Worm (Caenorhabditis elegans): ENCODE data around the gene sdpn-1.

The sdpn-1 gene

DNA sequence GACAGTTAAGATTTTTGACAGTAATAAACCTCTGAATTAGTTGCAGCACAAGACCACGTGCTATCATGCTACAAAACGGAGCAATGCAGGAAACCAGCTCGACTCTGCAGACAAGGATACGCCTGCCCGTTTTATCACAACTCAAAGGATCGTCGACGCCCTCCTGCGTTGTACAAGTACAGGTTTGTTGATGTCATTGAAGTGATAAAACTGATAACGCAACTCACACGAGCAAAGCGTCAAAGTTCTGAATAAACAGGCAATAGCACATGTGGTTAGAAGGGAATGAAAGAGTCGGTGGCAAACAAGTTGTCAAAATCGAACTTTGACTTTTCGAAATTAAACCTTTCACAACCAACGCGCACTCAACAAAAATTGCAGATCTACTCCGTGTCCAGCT, 24.7 kb upstream of the sdpn-1 start (continued):
- TF ChIP-seq unc-55 (GFP tag; optimal IDR thresholded peaks at IDR 0.05) (no peak), snpc-4 (tag; optimal IDR thresholded peaks at IDR 0.05) (no peak), lin-11 (tag; optimal IDR thresholded peaks at IDR 0.05) (no peak)

ce11 chrX:8021609-8022008, 23.6 kb upstream of the sdpn-1 start:
- TF ChIP-seq F13H6.1 (tag; optimal IDR thresholded peaks at IDR 0.05) (peak; percentile 90), dmd-4 (tag; optimal IDR thresholded peaks at IDR 0.05) (no peak), nhr-12 (tag; optimal IDR thresholded peaks at IDR 0.05) (no peak), ztf-4 (tag; optimal IDR thresholded peaks at IDR 0.05) (peak; percentile 86), ztf-11 (tag; optimal IDR thresholded peaks at IDR 0.05) (no peak), ZK546.5 (tag; optimal IDR thresholded peaks at IDR 0.05) (no peak), lin-13 (GFP tag; optimal IDR thresholded peaks at IDR 0.05) (peak; percentile 73), gmeb-1 (tag; optimal IDR thresholded peaks at IDR 0.05) (no peak), mab-5 (tag; optimal IDR thresholded peaks at IDR 0.05) (peak; percentile 77), nhr-25 (tag; optimal IDR thresholded peaks at IDR 0.05) (no peak), nhr-237 (tag; optimal IDR thresholded peaks at IDR 0.05) (no peak), nhr-23 (tag; optimal IDR thresholded peaks at IDR 0.05) (no peak), unc-55 (GFP tag; optimal IDR thresholded peaks at IDR 0.05) (peak; percentile 31), sem-4 (tag; optimal IDR thresholded peaks at IDR 0.05) (peak; percentile 69), nhr-6 (tag; optimal IDR thresholded peaks at IDR 0.05) (peak; percentile 88), elt-1 (tag; optimal IDR thresholded peaks at IDR 0.05) (no peak), R02D3.7 (tag; optimal IDR thresholded peaks at IDR 0.05) (no peak), sma-9 (GFP tag; optimal IDR thresholded peaks at IDR 0.05) (peak; percentile 81), sma-9 (tag; optimal IDR thresholded peaks at IDR 0.05) (no peak), peb-1 (tag; optimal IDR thresholded peaks at IDR 0.05) (no peak), nhr-21 (tag; optimal IDR thresholded peaks at IDR 0.05) (peak; percentile 72), snpc-4 (tag; optimal IDR thresholded peaks at IDR 0.05) (no peak), lsy-2 (tag; optimal IDR thresholded peaks at IDR 0.05) (peak; percentile 34 to 89), skn-1 (tag; optimal IDR thresholded peaks at IDR 0.05) (no peak), nhr-11 (tag; optimal IDR thresholded peaks at IDR 0.05) (no peak), unc-39 (tag; optimal IDR thresholded peaks at IDR 0.05) (no peak), ceh-82 (tag; optimal IDR thresholded peaks at IDR 0.05) (peak; percentile 37), Y55F3AM.14 (GFP tag; optimal IDR thresholded peaks at IDR 0.05) (peak; percentile 98), lin-11 (tag; optimal IDR thresholded peaks at IDR 0.05) (peak; percentile 83), sma-3 (GFP tag; optimal IDR thresholded peaks at IDR 0.05) (peak; percentile 36), mdl-1 (tag; optimal IDR thresholded peaks at IDR 0.05) (peak; percentile 10 to 83), zag-1 (tag; optimal IDR thresholded peaks at IDR 0.05) (peak; percentile 3), fos-1 (tag; optimal IDR thresholded peaks at IDR 0.05) (no peak), ama-1 (optimal IDR thresholded peaks at IDR 0.05) (peak; percentile 2), ztf-1 (GFP tag; conservative IDR thresholded peaks at IDR 0.05) (no peak), lin-39 (tag; optimal IDR thresholded peaks at IDR 0.05) (no peak), elt-3 (tag; optimal IDR thresholded peaks at IDR 0.05) (no peak), nhr-77 (tag; optimal IDR thresholded peaks at IDR 0.05) (no peak), blmp-1 (tag; optimal IDR thresholded peaks at IDR 0.05; ENCODE audit: insufficient read depth) (no peak), ceh-16 (tag; optimal IDR thresholded peaks at IDR 0.05) (no peak), nhr-10 (tag; optimal IDR thresholded peaks at IDR 0.05) (no peak), mbf-1 (tag; optimal IDR thresholded peaks at IDR 0.05) (no peak), egl-27 (tag; optimal IDR thresholded peaks at IDR 0.05) (peak; percentile 46), alr-1 (tag; optimal IDR thresholded peaks at IDR 0.05) (no peak), aly-2 (tag; optimal IDR thresholded peaks at IDR 0.05) (no peak), C34F6.9 (tag; optimal IDR thresholded peaks at IDR 0.05) (peak; percentile 89), crh-2 (tag; optimal IDR thresholded peaks at IDR 0.05) (peak; percentile 87), unc-62 (GFP tag; optimal IDR thresholded peaks at IDR 0.05) (peak; percentile 29), nhr-129 (tag; optimal IDR thresholded peaks at IDR 0.05) (peak; percentile 93)
